Fruit fly (Drosophila melanogaster) whole organism, wandering third instar larva: ENCODE results near the gene CG5274.

Experiments used
- Abd-B ChIP-seq: fragments of >200 bp; optimal IDR thresholded peaks from 2 replicates; lab custom pipeline; 2017; ENCODE audit warnings: missing biosample characterization, missing genetic modification characterization
- CG32264 ChIP-seq: fragments of 200-800 bp; sonication (Bioruptor generic); optimal IDR thresholded peaks from 2 replicates; lab custom pipeline; 2016; ENCODE audit warnings: missing biosample characterization, missing genetic modification characterization
- CG9705 ChIP-seq: fragments of 200-800 bp; sonication (Bioruptor generic); optimal IDR thresholded peaks from 2 replicates; lab custom pipeline; 2018; ENCODE audit warnings: missing biosample characterization, mild to moderate bottlenecking, missing genetic modification characterization
- CrebA ChIP-seq: fragments of 200-800 bp; sonication (Bioruptor generic); optimal IDR thresholded peaks from 2 replicates; lab custom pipeline; 2016; ENCODE audit warnings: missing biosample characterization, mild to moderate bottlenecking, missing genetic modification characterization, borderline replicate concordance
- Dif ChIP-seq: fragments of 200-275, 200-300 bp; sonication (Bioruptor generic); optimal IDR thresholded peaks from 2 replicates; lab custom pipeline; 2018; ENCODE audit warnings: missing biosample characterization, missing genetic modification characterization; ENCODE audit not compliant: partially characterized antibody
- GATAd ChIP-seq: sonication (Bioruptor generic); optimal IDR thresholded peaks from 2 replicates; lab custom pipeline; 2016; ENCODE audit warnings: missing biosample characterization, missing genetic modification characterization
- HLH106 ChIP-seq: fragments of 200-800 bp; optimal IDR thresholded peaks from 3 replicates; lab custom pipeline; 2019; ENCODE audit warnings: missing biosample characterization, mild to moderate bottlenecking, missing genetic modification characterization, moderate library complexity
- Hnf4 ChIP-seq: fragments of 200-800 bp; sonication (Bioruptor generic); optimal IDR thresholded peaks from 2 replicates; lab custom pipeline; 2016; ENCODE audit warnings: missing biosample characterization, mild to moderate bottlenecking, missing genetic modification characterization
- Hr78 ChIP-seq: fragments of >200 bp; optimal IDR thresholded peaks from 2 replicates; lab custom pipeline; 2017; ENCODE audit warnings: missing biosample characterization, missing genetic modification characterization
- Hr83 ChIP-seq: fragments of 200-300 bp; sonication (Bioruptor generic); optimal IDR thresholded peaks from 2 replicates; lab custom pipeline; 2016; ENCODE audit warnings: missing biosample characterization, mild to moderate bottlenecking, missing genetic modification characterization, moderate library complexity; ENCODE audit not compliant: poor library complexity, severe bottlenecking
- Jra ChIP-seq: sonication (Bioruptor generic); optimal IDR thresholded peaks from 2 replicates; lab custom pipeline; 2016; ENCODE audit warnings: missing biosample characterization, missing genetic modification characterization
- Mio ChIP-seq: sonication (Bioruptor generic); optimal IDR thresholded peaks from 2 replicates; lab custom pipeline; 2016; ENCODE audit warnings: missing biosample characterization, missing genetic modification characterization
- Myc ChIP-seq: fragments of >200 bp; optimal IDR thresholded peaks from 2 replicates; lab custom pipeline; 2017
- N ChIP-seq: fragments of >200 bp; optimal IDR thresholded peaks from 2 replicates; lab custom pipeline; 2018; ENCODE audit warnings: missing biosample characterization, missing external identifiers, missing genetic modification characterization
- OdsH ChIP-seq: fragments of 200-800 bp; sonication (Bioruptor generic); optimal IDR thresholded peaks from 2 replicates; lab custom pipeline; 2016; ENCODE audit warnings: missing biosample characterization, mild to moderate bottlenecking, missing genetic modification characterization
- Rel ChIP-seq, 2 experiments: fragments of 200-800 bp; sonication (Bioruptor generic) in 1 of 2; optimal IDR thresholded peaks; 2 replicates in 1 of 2; 3 replicates in 1 of 2; lab custom pipeline; 2016 to 2019; ENCODE audit warnings: mild to moderate bottlenecking in 2 of 2, missing biosample characterization in 2 of 2, missing genetic modification characterization in 2 of 2, moderate library complexity in 1 of 2
- Sp1 ChIP-seq: fragments of 200-800 bp; sonication (Bioruptor generic); optimal IDR thresholded peaks from 3 replicates; lab custom pipeline; 2019; ENCODE audit warnings: missing biosample characterization, mild to moderate bottlenecking, missing genetic modification characterization, moderate library complexity
- Vsx2 ChIP-seq: fragments of 200-300, 225-300 bp; sonication (Bioruptor generic); optimal IDR thresholded peaks from 2 replicates; lab custom pipeline; 2018; ENCODE audit warnings: missing biosample characterization, missing genetic modification characterization; ENCODE audit not compliant: partially characterized antibody
- br ChIP-seq: fragments of 200-800 bp; sonication (Bioruptor generic); optimal IDR thresholded peaks from 2 replicates; lab custom pipeline; 2016; ENCODE audit warnings: missing biosample characterization, missing genetic modification characterization
- brk ChIP-seq: fragments of 200-800 bp; sonication (Bioruptor generic); optimal IDR thresholded peaks from 2 replicates; lab custom pipeline; 2016; ENCODE audit warnings: missing biosample characterization, mild to moderate bottlenecking, missing genetic modification characterization
- dmrt93B ChIP-seq: fragments of 200-800 bp; sonication (Bioruptor generic); optimal IDR thresholded peaks from 2 replicates; lab custom pipeline; 2018; ENCODE audit warnings: missing biosample characterization, mild to moderate bottlenecking, missing genetic modification characterization
- ey ChIP-seq: fragments of 200-800 bp; sonication (Bioruptor generic); optimal IDR thresholded peaks from 2 replicates; lab custom pipeline; 2016; ENCODE audit warnings: missing biosample characterization, missing genetic modification characterization
- foxo ChIP-seq, 2 experiments: fragments of 200-800 bp; sonication (Bioruptor generic); optimal IDR thresholded peaks; 2 replicates in 1 of 2; 3 replicates in 1 of 2; lab custom pipeline; 2016 to 2017; ENCODE audit warnings: missing biosample characterization in 2 of 2, missing genetic modification characterization in 2 of 2
- fru ChIP-seq: fragments of 200-800 bp; sonication (Bioruptor generic); optimal IDR thresholded peaks from 3 replicates; lab custom pipeline; 2016; ENCODE audit warnings: missing biosample characterization, mild to moderate bottlenecking, missing genetic modification characterization
- h ChIP-seq: fragments of 200-800 bp; sonication (Bioruptor generic); optimal IDR thresholded peaks from 3 replicates; lab custom pipeline; 2016; ENCODE audit warnings: missing biosample characterization, mild to moderate bottlenecking, missing genetic modification characterization
- jim ChIP-seq: fragments of 175-275, 200-325 bp; sonication (Bioruptor generic); optimal IDR thresholded peaks from 2 replicates; lab custom pipeline; 2016; ENCODE audit warnings: missing biosample characterization, mild to moderate bottlenecking, missing genetic modification characterization
- lola ChIP-seq: fragments of >200 bp; optimal IDR thresholded peaks from 2 replicates; lab custom pipeline; 2017; ENCODE audit warnings: missing biosample characterization, missing genetic modification characterization
- pan ChIP-seq: fragments of >200 bp; optimal IDR thresholded peaks from 2 replicates; lab custom pipeline; 2017
- psq ChIP-seq: fragments of 200-800 bp; sonication (Bioruptor generic); optimal IDR thresholded peaks from 3 replicates; lab custom pipeline; 2017; ENCODE audit warnings: missing biosample characterization, mild to moderate bottlenecking, missing genetic modification characterization, moderate library complexity
- rgr ChIP-seq: fragments of 200-800 bp; sonication (Bioruptor generic); optimal IDR thresholded peaks from 3 replicates; lab custom pipeline; 2016; ENCODE audit warnings: missing biosample characterization, mild to moderate bottlenecking, missing genetic modification characterization
- sage ChIP-seq: fragments of 200-800 bp; sonication (Bioruptor generic); optimal IDR thresholded peaks from 2 replicates; lab custom pipeline; 2016; ENCODE audit warnings: missing biosample characterization, mild to moderate bottlenecking, missing genetic modification characterization
- tai ChIP-seq: sonication (Bioruptor generic); optimal IDR thresholded peaks from 2 replicates; lab custom pipeline; 2016; ENCODE audit warnings: missing biosample characterization, missing genetic modification characterization
- usp ChIP-seq: fragments of >200 bp; optimal IDR thresholded peaks from 2 replicates; lab custom pipeline; 2017; ENCODE audit warnings: missing biosample characterization, missing genetic modification characterization
- woc ChIP-seq: sonication (Bioruptor generic); optimal IDR thresholded peaks from 2 replicates; lab custom pipeline; 2016; ENCODE audit warnings: missing biosample characterization, mild to moderate bottlenecking, missing genetic modification characterization

CG5274 gene

dm6 chr3L:20404515-20404914, 23.0 kb downstream of the CG5274 start:
- TF ChIP-seq tai (GFP tag; lab: Kevin White, UChicago): no peak
- TF ChIP-seq CrebA (GFP tag; lab: Kevin White, UChicago): no peak
- TF ChIP-seq Vsx2 (GFP tag; lab: Kevin White, UChicago): no peak
- no peak for TF ChIP-seq jim (GFP tag; lab: Kevin White, UChicago)
- TF ChIP-seq Hr83 (GFP tag; lab: Kevin White, UChicago): no peak
- no peak for TF ChIP-seq Abd-B (GFP tag; lab: Kevin White, UChicago)

DNA sequence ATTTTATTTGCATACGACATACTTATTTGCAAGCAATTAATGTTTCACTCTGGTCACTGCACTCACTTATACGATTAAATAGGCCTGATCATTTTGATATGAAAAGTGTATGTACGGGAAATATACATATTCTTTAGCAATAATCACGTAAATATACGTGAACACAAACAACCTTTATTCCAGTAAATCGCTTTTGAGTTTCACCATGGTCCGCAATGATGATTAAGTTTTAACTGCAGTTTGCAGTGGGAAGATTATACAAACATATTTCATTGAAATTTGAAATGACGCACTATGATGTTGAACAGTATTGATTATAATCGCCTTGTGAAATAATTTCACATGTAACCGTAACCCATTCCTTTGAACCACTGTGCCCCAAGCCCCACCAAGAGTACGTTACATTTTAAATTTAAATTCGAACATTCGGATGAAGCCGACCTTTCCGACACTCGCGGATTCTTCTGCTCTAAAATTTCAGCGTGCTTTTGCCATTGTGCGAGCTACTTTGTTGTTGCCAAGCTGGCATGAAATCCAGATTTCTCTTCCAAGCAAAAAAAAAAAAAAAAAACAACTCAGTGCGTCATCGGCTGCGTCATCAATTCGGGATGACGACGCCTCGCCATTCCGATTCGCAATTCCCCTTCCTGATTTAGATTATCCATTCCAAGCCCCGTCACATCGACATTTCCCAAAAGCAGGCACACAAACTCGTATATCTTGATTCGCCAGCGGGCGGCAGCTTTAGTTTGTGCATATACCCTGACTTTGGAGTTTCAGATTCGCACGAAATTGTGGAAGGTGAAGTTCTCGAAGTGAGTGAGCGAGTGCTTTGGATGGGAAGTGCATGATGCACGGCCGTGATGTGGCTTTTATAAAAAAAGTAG, 23.7 kb downstream of the CG5274 start:
- TF ChIP-seq CG9705 (GFP tag; lab: Kevin White, UChicago) (peak; percentile 54), usp (GFP tag; lab: Kevin White, UChicago) (no peak), Hr83 (GFP tag; lab: Kevin White, UChicago) (peak; percentile 9), dmrt93B (peak; percentile 69), HLH106 (tag; lab: Kevin White, UChicago) (peak; percentile 70), Mio (GFP tag; lab: Kevin White, UChicago) (no peak), psq (GFP tag; lab: Kevin White, UChicago) (peak; percentile 59), Dif (GFP tag; lab: Kevin White, UChicago) (peak; percentile 27), CrebA (GFP tag; lab: Kevin White, UChicago) (peak; percentile 35), Vsx2 (GFP tag; lab: Kevin White, UChicago) (peak; percentile 57), OdsH (GFP tag; lab: Kevin White, UChicago) (peak; percentile 2), Hr78 (GFP tag; lab: Kevin White, UChicago) (no peak), foxo (GFP tag; optimal IDR thresholded peaks at IDR 0.05; lab: Kevin White, UChicago) (peak in 1 of 2 experiments; percentile 39), Myc (lab: Kevin White, UChicago) (no peak), brk (no peak), rgr (GFP tag; lab: Kevin White, UChicago) (peak; percentile 20), fru (GFP tag; lab: Kevin White, UChicago) (peak; percentile 55), Jra (GFP tag; lab: Kevin White, UChicago) (peak; percentile 60), h (GFP tag; lab: Kevin White, UChicago) (peak; percentile 50), Rel (GFP tag; optimal IDR thresholded peaks at IDR 0.05; lab: Kevin White, UChicago) (no peak), Rel (tag; optimal IDR thresholded peaks at IDR 0.05; lab: Kevin White, UChicago) (peak; percentile 16), woc (GFP tag; lab: Kevin White, UChicago) (peak; percentile 52), ey (GFP tag; lab: Kevin White, UChicago) (peak; percentile 12), Sp1 (peak; percentile 70)
- TF ChIP-seq, all 38 proteins: peak for 18

DNA sequence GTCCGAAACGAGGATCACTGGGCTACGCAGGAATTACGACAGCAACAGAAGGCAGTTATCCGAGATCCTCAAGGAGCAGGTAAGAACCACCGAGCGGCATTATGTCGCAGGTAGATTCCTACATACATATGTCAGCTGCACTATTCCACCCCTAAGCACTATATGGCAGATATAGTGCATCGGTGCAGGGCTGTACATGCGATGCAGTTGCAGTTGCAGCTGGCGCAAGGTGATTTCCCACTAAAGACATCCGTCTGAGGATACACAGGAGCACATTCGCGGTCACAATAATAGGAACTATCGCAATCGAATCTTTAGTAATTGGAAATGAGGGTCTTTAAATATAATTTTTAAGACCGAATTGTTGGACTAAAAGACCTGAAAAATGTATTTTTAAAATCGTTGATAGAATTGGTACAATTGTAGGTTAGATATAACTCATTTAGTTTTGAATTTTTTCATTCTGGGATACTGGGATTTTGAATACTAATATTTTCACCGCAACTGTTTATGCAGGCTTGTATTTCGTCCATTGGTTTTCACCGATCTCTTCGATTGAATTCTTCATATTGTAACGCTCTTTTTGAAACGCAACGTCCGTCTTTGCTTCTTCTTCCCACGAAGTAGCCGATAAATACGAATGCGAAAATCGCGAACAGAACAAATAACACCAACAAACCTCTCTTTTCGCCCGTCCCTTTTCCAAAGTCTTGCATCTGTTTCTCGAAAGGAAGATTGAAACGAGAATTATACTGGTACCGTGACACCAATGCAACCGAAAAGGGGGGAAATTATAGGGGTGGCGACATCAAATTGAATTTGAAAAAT, 24.6 kb downstream of the CG5274 start:
- TF ChIP-seq woc (GFP tag; lab: Kevin White, UChicago) (peak; percentile 44), Dif (GFP tag; lab: Kevin White, UChicago) (peak; percentile 9), sage (GFP tag; lab: Kevin White, UChicago) (no peak), Jra (GFP tag; lab: Kevin White, UChicago) (peak; percentile 55), ey (GFP tag; lab: Kevin White, UChicago) (peak; percentile 71), CG9705 (GFP tag; lab: Kevin White, UChicago) (peak; percentile 40), Hnf4 (GFP tag; lab: Kevin White, UChicago) (peak; percentile 52), Rel (GFP tag; optimal IDR thresholded peaks at IDR 0.05; lab: Kevin White, UChicago) (peak; percentile 58), Rel (tag; optimal IDR thresholded peaks at IDR 0.05; lab: Kevin White, UChicago) (peak; percentile 50), foxo (GFP tag; optimal IDR thresholded peaks at IDR 0.05; lab: Kevin White, UChicago) (peak in 1 of 2 experiments; percentile 61), fru (GFP tag; lab: Kevin White, UChicago) (peak; percentile 60), br (peak; percentile 66), rgr (GFP tag; lab: Kevin White, UChicago) (peak; percentile 51), pan (lab: Kevin White, UChicago) (no peak), lola (no peak), Vsx2 (GFP tag; lab: Kevin White, UChicago) (no peak), HLH106 (tag; lab: Kevin White, UChicago) (peak; percentile 78), N (GFP tag; lab: Kevin White, UChicago) (no peak), psq (GFP tag; lab: Kevin White, UChicago) (peak; percentile 93), jim (GFP tag; lab: Kevin White, UChicago) (no peak), CG32264 (GFP tag; lab: Kevin White, UChicago) (peak; percentile 54), tai (GFP tag; lab: Kevin White, UChicago) (peak; percentile 19), OdsH (GFP tag; lab: Kevin White, UChicago) (peak; percentile 68), brk (peak; percentile 49), GATAd (GFP tag; lab: Kevin White, UChicago) (no peak), h (GFP tag; lab: Kevin White, UChicago) (peak; percentile 75), dmrt93B (peak; percentile 22), Sp1 (peak; percentile 79), CrebA (GFP tag; lab: Kevin White, UChicago) (no peak)
